Worm (Caenorhabditis elegans) whole organism, young adult: ENCODE results near the gene mrps-2.

Source experiments
- C06A6.2 ChIP-seq: fragments of 200-800 bp; sonication (Bioruptor generic); conservative IDR thresholded peaks from 2 replicates; pipeline ENCODE4 v1.3.6; 2022; ENCODE audit warnings: missing genetic modification characterization, missing compliant biosample characterization
- F57A8.1 ChIP-seq: fragments of 200-800 bp; sonication (Bioruptor generic); optimal IDR thresholded peaks from 2 replicates; lab custom pipeline; 2018; ENCODE audit warnings: mild to moderate bottlenecking, missing genetic modification characterization, moderate library complexity, missing compliant biosample characterization
- ama-1 ChIP-seq, 3 experiments: fragments of 150-350 bp in 1 of 3; sonication (generic microtip) in 2 of 3; optimal IDR thresholded peaks; 2 replicates each; lab custom pipeline; 2014 to 2018; ENCODE audit warnings: missing biosample characterization in 2 of 3, missing genetic modification characterization in 2 of 3, missing genetic modification reagents in 2 of 3
- athp-1 ChIP-seq: sonication (generic microtip); optimal IDR thresholded peaks from 2 replicates; lab custom pipeline; 2017; ENCODE audit warnings: mild to moderate bottlenecking, missing genetic modification characterization, missing compliant biosample characterization
- ceh-58 ChIP-seq: fragments of 200-800 bp; sonication (Bioruptor generic); IDR thresholded peaks from 2 replicates; pipeline ENCODE4 v1.3.6; 2022; ENCODE audit warnings: missing genetic modification characterization, missing compliant biosample characterization
- ceh-79 ChIP-seq: sonication (generic microtip); optimal IDR thresholded peaks from 2 replicates; lab custom pipeline; 2017; ENCODE audit warnings: mild to moderate bottlenecking, missing genetic modification characterization, missing compliant biosample characterization
- dpl-1 ChIP-seq: fragments of 150-350 bp; optimal IDR thresholded peaks from 2 replicates; lab custom pipeline; 2014; ENCODE audit warnings: missing biosample characterization, missing genetic modification reagents, missing genetic modification characterization
- him-1 ChIP-seq: sonication (generic microtip); optimal IDR thresholded peaks from 2 replicates; lab custom pipeline; 2016; ENCODE audit warnings: missing genotype, missing genetic modification reagents, missing genetic modification characterization, missing compliant biosample characterization
- hmg-20 ChIP-seq: fragments of 200-800 bp; sonication (Bioruptor generic); IDR thresholded peaks from 2 replicates; pipeline ENCODE4 v1.3.6; 2022; ENCODE audit warnings: missing genetic modification reagents, missing genetic modification characterization, missing compliant biosample characterization
- lin-35 ChIP-seq, 3 experiments: fragments of 150-350 bp in 2 of 3; sonication (generic microtip) in 1 of 3; optimal IDR thresholded peaks; 2 replicates each; lab custom pipeline; 2014 to 2018; ENCODE audit warnings: missing biosample characterization in 3 of 3, missing genetic modification characterization in 3 of 3, missing genetic modification reagents in 3 of 3
- mcd-1 ChIP-seq: fragments of 200-800 bp; sonication (Bioruptor generic); IDR thresholded peaks from 2 replicates; pipeline ENCODE4 v1.3.6; 2022; ENCODE audit warnings: missing genetic modification reagents, missing genetic modification characterization, missing compliant biosample characterization

ce11 chrV:8437358-8437757, 28.1 kb upstream of the mrps-2 start:
- TF ChIP-seq ama-1 (optimal IDR thresholded peaks at IDR 0.05; lab: Kevin White, UChicago) (no peak), ama-1 (GFP tag; optimal IDR thresholded peaks at IDR 0.05; lab: Kevin White, UChicago) (no peak), dpl-1 (GFP tag; lab: Kevin White, UChicago) (no peak), hmg-20 (GFP tag; lab: Robert Waterston, UW) (no peak), him-1 (tag; lab: Kevin White, UChicago) (no peak), athp-1 (tag; lab: Kevin White, UChicago) (no peak), ceh-79 (tag; lab: Kevin White, UChicago) (no peak), mcd-1 (GFP tag; lab: Robert Waterston, UW) (no peak), C06A6.2 (no peak), lin-35 (GFP tag; optimal IDR thresholded peaks at IDR 0.05; lab: Kevin White, UChicago) (no peak), F57A8.1 (GFP tag; lab: Kevin White, UChicago) (no peak), ceh-58 (GFP tag; lab: Robert Waterston, UW) (no peak)
